Worm (Caenorhabditis elegans): ENCODE measurements around the gene rgs-4.

Gene rgs-4

ce11 chrII:12694112-12694511, 39.6 kb downstream of the rgs-4 start, which contains the start of gene tbc-17:
Gene tbc-17 (plus strand): TSS chrII:12694412.
- TF ChIP-seq unc-30 (tag; optimal IDR thresholded peaks at IDR 0.05) = no peak
- no peak for TF ChIP-seq nhr-85 (tag)
- TF ChIP-seq efl-3 (GFP tag; optimal IDR thresholded peaks at IDR 0.05) = no peak
- no peak for TF ChIP-seq ceh-8 (GFP tag; optimal IDR thresholded peaks at IDR 0.05)
- no peak for TF ChIP-seq C16A3.4 (tag; optimal IDR thresholded peaks at IDR 0.05)
- TF ChIP-seq egl-27 (tag; optimal IDR thresholded peaks at IDR 0.05) = no peak
- TF ChIP-seq snpc-4 (tag; optimal IDR thresholded peaks at IDR 0.05) = no peak
- no peak for TF ChIP-seq pag-3 (tag; optimal IDR thresholded peaks at IDR 0.05; ENCODE audit: borderline replicate concordance, insufficient read depth)
- TF ChIP-seq nhr-28 (tag; optimal IDR thresholded peaks at IDR 0.05) = no peak
- TF ChIP-seq nhr-11 (tag; optimal IDR thresholded peaks at IDR 0.05) = no peak

- no peak for TF ChIP-seq irx-1 (tag; optimal IDR thresholded peaks at IDR 0.05)
- TF ChIP-seq ceh-82 (tag; optimal IDR thresholded peaks at IDR 0.05) = no peak
- TF ChIP-seq nhr-20 (tag; optimal IDR thresholded peaks at IDR 0.05) = no peak
- no peak for TF ChIP-seq nhr-19 (GFP tag; conservative IDR thresholded peaks at IDR 0.05)
- TF ChIP-seq lin-15B (tag; optimal IDR thresholded peaks at IDR 0.05) = no peak
- no peak for TF ChIP-seq fos-1 (tag; optimal IDR thresholded peaks at IDR 0.05)
- TF ChIP-seq nhr-76 (tag; optimal IDR thresholded peaks at IDR 0.05) = no peak
- TF ChIP-seq lin-39 (tag; optimal IDR thresholded peaks at IDR 0.05) = no peak
- TF ChIP-seq ets-5 (GFP tag; IDR thresholded peaks at IDR 0.05) = no peak
These were observed 41.6 kb downstream of the rgs-4 start for ce11 chrII:12696116-12696515.

DNA sequence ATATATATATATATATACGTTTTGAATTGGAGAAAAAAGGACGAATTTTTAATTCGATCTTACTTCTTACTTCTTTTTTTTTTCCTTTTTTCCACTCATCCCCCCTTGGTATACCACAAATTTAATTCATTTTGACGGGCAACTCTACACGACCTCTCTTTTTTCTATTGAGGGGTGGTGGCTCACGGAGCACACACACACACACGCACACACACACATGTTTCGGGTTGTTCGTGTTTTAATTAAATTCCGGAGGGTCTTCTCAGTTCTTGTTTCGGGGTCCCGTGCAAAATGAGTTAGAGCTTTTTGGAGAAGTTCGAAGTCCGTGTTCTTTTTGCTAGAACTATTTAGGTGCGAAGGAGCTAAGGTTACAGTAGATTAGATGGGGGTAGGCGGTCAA, 56.9 kb downstream of the rgs-4 start:
- no peak for TF ChIP-seq elt-3 (tag; optimal IDR thresholded peaks at IDR 0.05)
- TF ChIP-seq lir-3 (tag; optimal IDR thresholded peaks at IDR 0.05; ENCODE audit: poor library complexity) = no peak
- peak; percentile 52 for TF ChIP-seq lin-14 (GFP tag; optimal IDR thresholded peaks at IDR 0.05)
- no peak for TF ChIP-seq ets-5 (GFP tag; IDR thresholded peaks at IDR 0.05)
- TF ChIP-seq dsc-1 (tag; optimal IDR thresholded peaks at IDR 0.05) = peak; percentile 50
- no peak for TF ChIP-seq tbx-2 (tag; optimal IDR thresholded peaks at IDR 0.05)
- TF ChIP-seq efl-1 (optimal IDR thresholded peaks at IDR 0.05) = no peak
- TF ChIP-seq efl-1 (GFP tag; optimal IDR thresholded peaks at IDR 0.05 in 1 of 2) = no peak

ce11 chrII:12715757-12716350, 61.3 kb downstream of the rgs-4 start:
- no peak for TF ChIP-seq tlp-1 (tag; optimal IDR thresholded peaks at IDR 0.05)
- no peak for TF ChIP-seq hlh-17 (GFP tag; optimal IDR thresholded peaks at IDR 0.05; ENCODE audit: borderline replicate concordance)
- no peak for TF ChIP-seq aly-2 (tag; optimal IDR thresholded peaks at IDR 0.05)
- no peak for TF ChIP-seq nhr-11 (tag; optimal IDR thresholded peaks at IDR 0.05)
- TF ChIP-seq unc-30 (tag; optimal IDR thresholded peaks at IDR 0.05) = no peak
- TF ChIP-seq vab-15 (tag; optimal IDR thresholded peaks at IDR 0.05) = no peak
- TF ChIP-seq lir-3 (tag; optimal IDR thresholded peaks at IDR 0.05; ENCODE audit: poor library complexity) = no peak
- no peak for TF ChIP-seq ets-5 (GFP tag; IDR thresholded peaks at IDR 0.05)
- no peak for TF ChIP-seq dpl-1 (GFP tag; optimal IDR thresholded peaks at IDR 0.05)
- no peak for TF ChIP-seq fkh-8 (tag; optimal IDR thresholded peaks at IDR 0.05)
- TF ChIP-seq unc-98 (GFP tag; IDR thresholded peaks at IDR 0.05) = no peak
- TF ChIP-seq ceh-88 (GFP tag; IDR thresholded peaks at IDR 0.05) = no peak
- no peak for TF ChIP-seq aha-1 (tag; optimal IDR thresholded peaks at IDR 0.05)
- no peak for TF ChIP-seq lsy-2 (tag; optimal IDR thresholded peaks at IDR 0.05)
- no peak for TF ChIP-seq mep-1 (tag; optimal IDR thresholded peaks at IDR 0.05)
- TF ChIP-seq mdl-1 (tag; optimal IDR thresholded peaks at IDR 0.05) = no peak
